Worm (Caenorhabditis elegans) whole organism, L1 larva: Measurements from ENCODE around the gene T23G4.127.

Experiments used
- C04F5.9 ChIP-seq: sonication (generic microtip); optimal IDR thresholded peaks from 2 replicates; lab custom pipeline; 2016; ENCODE audit warnings: missing genetic modification characterization, missing compliant biosample characterization
- C34B4.2 ChIP-seq: sonication (generic microtip); optimal IDR thresholded peaks from 2 replicates; lab custom pipeline; 2017; ENCODE audit warnings: mild to moderate bottlenecking, missing genetic modification characterization, missing compliant biosample characterization
- aha-1 ChIP-seq: fragments of 150-350 bp; optimal IDR thresholded peaks from 2 replicates; lab custom pipeline; 2014; ENCODE audit warnings: missing biosample characterization, missing genetic modification characterization
- aly-2 ChIP-seq: fragments of 150-350 bp; optimal IDR thresholded peaks from 2 replicates; lab custom pipeline; 2014; ENCODE audit warnings: missing biosample characterization, missing genetic modification characterization
- blmp-1 ChIP-seq: fragments of 150-350 bp; optimal IDR thresholded peaks from 2 replicates; lab custom pipeline; 2014; ENCODE audit warnings: missing biosample characterization, missing genetic modification characterization
- ceh-63 ChIP-seq: fragments of 200-800 bp; sonication (Bioruptor generic); optimal IDR thresholded peaks from 2 replicates; lab custom pipeline; 2018; ENCODE audit warnings: mild to moderate bottlenecking, missing genetic modification characterization, missing compliant biosample characterization
- ces-1 ChIP-seq: fragments of 150-350 bp; optimal IDR thresholded peaks from 2 replicates; lab custom pipeline; 2014; ENCODE audit warnings: missing biosample characterization, missing genetic modification reagents, missing genetic modification characterization
- dsc-1 ChIP-seq: sonication (generic microtip); optimal IDR thresholded peaks from 2 replicates; lab custom pipeline; 2016; ENCODE audit warnings: mild to moderate bottlenecking, missing genetic modification characterization, missing compliant biosample characterization
- efl-1 ChIP-seq, 4 experiments: fragments of 150-350 bp; optimal IDR thresholded peaks in 3 of 4; peaks in 1 of 4; 1 replicate in 1 of 4; 2 replicates in 3 of 4; lab custom pipeline; 2014; ENCODE audit warnings: missing biosample characterization in 2 of 4, missing genetic modification characterization in 2 of 4, missing genetic modification reagents in 2 of 4
- efl-3 ChIP-seq: fragments of 200-800 bp; sonication (Bioruptor generic); optimal IDR thresholded peaks from 2 replicates; lab custom pipeline; 2018; ENCODE audit warnings: mild to moderate bottlenecking, missing genetic modification characterization, missing compliant biosample characterization
- egl-13 ChIP-seq: sonication (generic microtip); optimal IDR thresholded peaks from 2 replicates; lab custom pipeline; 2016; ENCODE audit warnings: missing genotype, missing genetic modification reagents, missing genetic modification characterization, missing compliant biosample characterization
- egl-27 ChIP-seq, 2 experiments: fragments of 150-350 bp in 1 of 2; sonication (generic microtip); optimal IDR thresholded peaks; 3 replicates each; lab custom pipeline; 2017 to 2018; ENCODE audit warnings: missing biosample characterization in 2 of 2, missing genetic modification characterization in 2 of 2, missing genetic modification reagents in 2 of 2
- fkh-4 ChIP-seq: sonication (generic microtip); optimal IDR thresholded peaks from 2 replicates; lab custom pipeline; 2016; ENCODE audit warnings: missing compliant biosample characterization, missing genetic modification characterization, borderline replicate concordance
- grh-1 ChIP-seq: fragments of 200-800 bp; sonication (Bioruptor generic); IDR thresholded peaks from 2 replicates; pipeline ENCODE4 v1.3.6; 2022; ENCODE audit warnings: missing genetic modification reagents, missing genetic modification characterization, missing compliant biosample characterization
- hlh-4 ChIP-seq: sonication (generic microtip); optimal IDR thresholded peaks from 2 replicates; lab custom pipeline; 2016; ENCODE audit warnings: mild to moderate bottlenecking, missing genetic modification characterization, missing compliant biosample characterization
- irx-1 ChIP-seq: sonication (generic microtip); optimal IDR thresholded peaks from 2 replicates; lab custom pipeline; 2016; ENCODE audit warnings: missing genetic modification characterization, missing compliant biosample characterization
- isw-1 ChIP-seq: fragments of 200-800 bp; sonication (Bioruptor generic); IDR thresholded peaks from 2 replicates; pipeline ENCODE4 v1.3.6; 2022; ENCODE audit warnings: missing genetic modification characterization, missing compliant biosample characterization
- lin-13 ChIP-seq: fragments of 150-350 bp; optimal IDR thresholded peaks from 2 replicates; lab custom pipeline; 2014; ENCODE audit warnings: missing biosample characterization, missing genetic modification reagents, missing genetic modification characterization
- lin-14 ChIP-seq: fragments of 200-800 bp; sonication (Bioruptor generic); optimal IDR thresholded peaks from 2 replicates; lab custom pipeline; 2018; ENCODE audit warnings: mild to moderate bottlenecking, missing genetic modification characterization, moderate library complexity, missing compliant biosample characterization
- lin-39 ChIP-seq: fragments of 150-350 bp; optimal IDR thresholded peaks from 2 replicates; lab custom pipeline; 2014; ENCODE audit warnings: missing biosample characterization, missing genetic modification reagents, missing genetic modification characterization
- lir-3 ChIP-seq: sonication (generic microtip); optimal IDR thresholded peaks from 2 replicates; lab custom pipeline; 2016; ENCODE audit warnings: mild to moderate bottlenecking, missing genetic modification characterization, moderate library complexity, missing compliant biosample characterization; ENCODE audit not compliant: poor library complexity
- lsy-2 ChIP-seq, 2 experiments: fragments of 150-350 bp; optimal IDR thresholded peaks; 2 replicates each; lab custom pipeline; 2014; ENCODE audit warnings: missing biosample characterization in 2 of 2, missing genetic modification characterization in 2 of 2
- mab-9 ChIP-seq: fragments of 200-800 bp; sonication (Bioruptor generic); IDR thresholded peaks from 2 replicates; pipeline ENCODE4 v1.3.6; 2022; ENCODE audit warnings: missing genetic modification reagents, missing genetic modification characterization, missing compliant biosample characterization
- mdl-1 ChIP-seq, 2 experiments: fragments of 150-350 bp; optimal IDR thresholded peaks; 2 replicates each; lab custom pipeline; 2014 to 2017; ENCODE audit warnings: missing biosample characterization in 2 of 2, missing genetic modification characterization in 2 of 2, inconsistent platforms in 1 of 2
- mep-1 ChIP-seq: fragments of 150-350 bp; optimal IDR thresholded peaks from 2 replicates; lab custom pipeline; 2014; ENCODE audit warnings: missing biosample characterization, missing genetic modification characterization
- nhr-19 ChIP-seq: fragments of 200-800 bp; sonication (Bioruptor generic); conservative IDR thresholded peaks from 2 replicates; pipeline ENCODE4 v1.3.6; 2022; ENCODE audit warnings: missing genetic modification characterization, missing compliant biosample characterization
- nhr-20 ChIP-seq: sonication (generic microtip); optimal IDR thresholded peaks from 2 replicates; lab custom pipeline; 2016; ENCODE audit warnings: mild to moderate bottlenecking, missing genetic modification characterization, missing compliant biosample characterization
- nhr-28 ChIP-seq: fragments of 150-350 bp; optimal IDR thresholded peaks from 2 replicates; lab custom pipeline; 2014; ENCODE audit warnings: missing biosample characterization, missing genetic modification characterization
- nhr-47 ChIP-seq: sonication (generic microtip); optimal IDR thresholded peaks from 2 replicates; lab custom pipeline; 2016; ENCODE audit warnings: mild to moderate bottlenecking, missing genetic modification characterization, moderate library complexity, missing compliant biosample characterization
- nhr-71 ChIP-seq: sonication (generic microtip); optimal IDR thresholded peaks from 2 replicates; lab custom pipeline; 2016; ENCODE audit warnings: mild to moderate bottlenecking, missing genetic modification characterization, moderate library complexity, missing compliant biosample characterization
- nhr-76 ChIP-seq: sonication (generic microtip); optimal IDR thresholded peaks from 2 replicates; lab custom pipeline; 2017; ENCODE audit warnings: missing biosample characterization, missing genetic modification characterization
- nhr-84 ChIP-seq: sonication (generic microtip); optimal IDR thresholded peaks from 2 replicates; lab custom pipeline; 2017; ENCODE audit warnings: missing biosample characterization, missing genetic modification characterization
- nhr-85 ChIP-seq: sonication (generic microtip); peaks from one replicate; lab custom pipeline; 2016; ENCODE audit warnings: missing genetic modification characterization, inconsistent platforms, missing compliant biosample characterization
- pag-3 ChIP-seq: sonication (generic microtip); optimal IDR thresholded peaks from 2 replicates; lab custom pipeline; 2017; ENCODE audit warnings: missing genetic modification characterization, mild to moderate bottlenecking, missing compliant biosample characterization, antibody characterized with exemption, borderline replicate concordance; ENCODE audit not compliant: insufficient read depth
- rnt-1 ChIP-seq: sonication (generic microtip); optimal IDR thresholded peaks from 2 replicates; lab custom pipeline; 2016; ENCODE audit warnings: mild to moderate bottlenecking, missing genetic modification characterization, moderate library complexity, missing compliant biosample characterization
- skn-1 ChIP-seq: fragments of 150-350 bp; optimal IDR thresholded peaks from 2 replicates; lab custom pipeline; 2014; ENCODE audit warnings: missing biosample characterization, missing genetic modification characterization
- snpc-4 ChIP-seq: fragments of 150-350 bp; optimal IDR thresholded peaks from 2 replicates; lab custom pipeline; 2014; ENCODE audit warnings: missing biosample characterization, missing genetic modification characterization
- snu-23 ChIP-seq: sonication (generic microtip); optimal IDR thresholded peaks from 2 replicates; lab custom pipeline; 2016; ENCODE audit warnings: missing genetic modification characterization, missing compliant biosample characterization
- swsn-7 ChIP-seq: sonication (generic microtip); optimal IDR thresholded peaks from 2 replicates; lab custom pipeline; 2016; ENCODE audit warnings: missing genetic modification characterization, missing compliant biosample characterization
- tbx-2 ChIP-seq: sonication (generic microtip); optimal IDR thresholded peaks from 2 replicates; lab custom pipeline; 2016; ENCODE audit warnings: missing genetic modification characterization, missing compliant biosample characterization
- unc-30 ChIP-seq: sonication (generic microtip); optimal IDR thresholded peaks from 2 replicates; lab custom pipeline; 2017; ENCODE audit warnings: missing biosample characterization, missing genetic modification characterization
- unc-62 ChIP-seq: fragments of 150-350 bp; optimal IDR thresholded peaks from 2 replicates; lab custom pipeline; 2014; ENCODE audit warnings: missing biosample characterization, missing genetic modification reagents, missing genetic modification characterization
- vab-15 ChIP-seq: sonication (generic microtip); optimal IDR thresholded peaks from 2 replicates; lab custom pipeline; 2017; ENCODE audit warnings: missing genotype, mild to moderate bottlenecking, missing genetic modification characterization, missing compliant biosample characterization
- ztf-11 ChIP-seq, 2 experiments: sonication (generic microtip); optimal IDR thresholded peaks; 2 replicates each; lab custom pipeline; 2016 to 2017; ENCODE audit warnings: missing genetic modification characterization in 2 of 2, missing biosample characterization in 1 of 2, missing compliant biosample characterization in 1 of 2

T23G4.127 gene

ce11 chrIV:13699384-13699788 lies 883 bp upstream of the T23G4.127 start:
- no peak for TF ChIP-seq aly-2 (tag; lab: Kevin White, UChicago)
- peak; percentile 30 for TF ChIP-seq irx-1 (tag; lab: Kevin White, UChicago)
- TF ChIP-seq tbx-2 (tag; lab: Kevin White, UChicago), result peak; percentile 50
- TF ChIP-seq dsc-1 (tag; lab: Kevin White, UChicago), result peak; percentile 93
- peak; percentile 68 for TF ChIP-seq nhr-71
- TF ChIP-seq mep-1 (tag; lab: Kevin White, UChicago), result peak; percentile 17
- TF ChIP-seq unc-30 (tag; lab: Kevin White, UChicago), result no peak
- peak; percentile 79 for TF ChIP-seq mab-9 (GFP tag; lab: Robert Waterston, UW)
- peak; percentile 86 for TF ChIP-seq lin-14 (GFP tag; lab: Kevin White, UChicago)
- peak; percentile 85 for TF ChIP-seq rnt-1 (tag; lab: Kevin White, UChicago)
- TF ChIP-seq ztf-11 (tag; optimal IDR thresholded peaks at IDR 0.05; lab: Kevin White, UChicago), result peak in 1 of 2 experiments; percentile 53
- peak; percentile 83 for TF ChIP-seq lin-39
- TF ChIP-seq fkh-4, result peak; percentile 59
- TF ChIP-seq hlh-4 (tag; lab: Kevin White, UChicago), result no peak
- TF ChIP-seq egl-27 (tag; optimal IDR thresholded peaks at IDR 0.05; lab: Kevin White, UChicago), result peak in 1 of 2 experiments; percentile 39
- no peak for TF ChIP-seq efl-1 (optimal IDR thresholded peaks at IDR 0.05; lab: Kevin White, UChicago)
- TF ChIP-seq efl-1 (GFP tag; optimal IDR thresholded peaks at IDR 0.05 in 1 of 2; lab: Kevin White, UChicago), result no peak
- 0 out of 2 replicates have a peak, but pooled peaks have one; percentile 17 for TF ChIP-seq nhr-19 (GFP tag; lab: Robert Waterston, UW)
- TF ChIP-seq snu-23, result peak; percentile 13
- peak; percentile 21 for TF ChIP-seq blmp-1
- TF ChIP-seq grh-1 (GFP tag; lab: Robert Waterston, UW), result no peak
- no peak for TF ChIP-seq aha-1 (tag; lab: Kevin White, UChicago)
- TF ChIP-seq swsn-7, result peak; percentile 7
- TF ChIP-seq nhr-85 (tag; lab: Kevin White, UChicago), result peak; percentile 74
- peak in 1 of 2 experiments; percentile 31 for TF ChIP-seq lsy-2 (tag; optimal IDR thresholded peaks at IDR 0.05; lab: Kevin White, UChicago)
- TF ChIP-seq pag-3 (tag; lab: Kevin White, UChicago), result peak; percentile 6
- no peak for TF ChIP-seq lir-3
- no peak for TF ChIP-seq nhr-76 (tag; lab: Kevin White, UChicago)
- no peak for TF ChIP-seq ceh-63 (GFP tag; lab: Kevin White, UChicago)

ce11 chrIV:13696900-13697299 lies 1.6 kb downstream of the T23G4.127 start:
- peak; percentile 45 for TF ChIP-seq rnt-1 (tag; lab: Kevin White, UChicago)
- peak; percentile 42 for TF ChIP-seq dsc-1 (tag; lab: Kevin White, UChicago)
- no peak for TF ChIP-seq nhr-84 (tag; lab: Kevin White, UChicago)
- no peak for TF ChIP-seq skn-1 (tag; lab: Kevin White, UChicago)
- no peak for TF ChIP-seq tbx-2 (tag; lab: Kevin White, UChicago)

ce11 chrIV:13695720-13696364 lies 2.7 kb downstream of the T23G4.127 start:
- TF ChIP-seq C04F5.9 (tag; lab: Kevin White, UChicago) (no peak), nhr-85 (tag; lab: Kevin White, UChicago) (peak; percentile 83), lin-13 (GFP tag; lab: Kevin White, UChicago) (no peak), mab-9 (GFP tag; lab: Robert Waterston, UW) (peak; percentile 74), lin-39 (peak; percentile 98), unc-62 (peak; percentile 94), blmp-1 (peak; percentile 10), unc-30 (tag; lab: Kevin White, UChicago) (no peak), isw-1 (GFP tag; lab: Robert Waterston, UW) (no peak), nhr-71 (peak; percentile 83), nhr-28 (tag; lab: Kevin White, UChicago) (no peak), snpc-4 (tag; lab: Kevin White, UChicago) (no peak), rnt-1 (tag; lab: Kevin White, UChicago) (peak; percentile 95), vab-15 (tag; lab: Kevin White, UChicago) (peak; percentile 43), lsy-2 (tag; optimal IDR thresholded peaks at IDR 0.05; lab: Kevin White, UChicago) (peak; percentile 46 to 47), nhr-19 (GFP tag; lab: Robert Waterston, UW) (peak; percentile 61), nhr-20 (tag; lab: Kevin White, UChicago) (peak; percentile 47), C34B4.2 (tag; lab: Kevin White, UChicago) (no peak), tbx-2 (tag; lab: Kevin White, UChicago) (peak; percentile 85), egl-13 (tag; lab: Kevin White, UChicago) (no peak), irx-1 (tag; lab: Kevin White, UChicago) (peak; percentile 78), ztf-11 (tag; optimal IDR thresholded peaks at IDR 0.05; lab: Kevin White, UChicago) (peak in 1 of 2 experiments; percentile 82), dsc-1 (tag; lab: Kevin White, UChicago) (peak; percentile 5), lin-14 (GFP tag; lab: Kevin White, UChicago) (peak; percentile 89), efl-3 (peak; percentile 42), mdl-1 (tag; optimal IDR thresholded peaks at IDR 0.05; lab: Kevin White, UChicago) (peak in 1 of 2 experiments; percentile 37), snu-23 (peak; percentile 52), ces-1 (GFP tag; lab: Kevin White, UChicago) (no peak), nhr-47 (peak; percentile 25)
- TF ChIP-seq, all 84 proteins: peak for 20
